Fruit fly (Drosophila melanogaster) whole organism, embryonic: ENCODE results near the gene CG13114.

Experiments used
- Bdp1 ChIP-seq: fragments of 200-800 bp; sonication (Bioruptor generic); optimal IDR thresholded peaks from 3 replicates; lab custom pipeline; 2016; ENCODE audit warnings: missing biosample characterization, missing genetic modification characterization
- CG10543 ChIP-seq: fragments of 200-800 bp; sonication (Bioruptor generic); optimal IDR thresholded peaks from 3 replicates; lab custom pipeline; 2017; ENCODE audit warnings: missing biosample characterization, mild to moderate bottlenecking, missing genetic modification characterization, moderate library complexity
- CG11398 ChIP-seq: fragments of 200-800 bp; sonication (Bioruptor generic); optimal IDR thresholded peaks from 2 replicates; lab custom pipeline; 2016; ENCODE audit warnings: missing biosample characterization, missing genetic modification characterization
- CG13123 ChIP-seq: fragments of 200-800 bp; sonication (Bioruptor generic); optimal IDR thresholded peaks from 2 replicates; lab custom pipeline; 2016; ENCODE audit warnings: missing biosample characterization, missing genetic modification characterization
- CG13624 ChIP-seq: fragments of 200-800 bp; sonication (Bioruptor generic); optimal IDR thresholded peaks from 2 replicates; lab custom pipeline; 2016; ENCODE audit warnings: missing biosample characterization, missing genetic modification characterization
- CG14667 ChIP-seq: fragments of 200-800 bp; sonication (Bioruptor generic); IDR thresholded peaks from 2 replicates; pipeline ENCODE4 v1.3.6; 2022; ENCODE audit warnings: missing biosample characterization, missing genetic modification characterization
- CG17328 ChIP-seq: fragments of 200-800 bp; sonication (Bioruptor generic); IDR thresholded peaks from 2 replicates; pipeline ENCODE4 v1.3.6; 2022; ENCODE audit warnings: missing biosample characterization, missing genetic modification characterization
- CG17568 ChIP-seq: fragments of 200-800 bp; sonication (Bioruptor generic); optimal IDR thresholded peaks from 2 replicates; lab custom pipeline; 2018; ENCODE audit warnings: missing biosample characterization, mild to moderate bottlenecking, missing genetic modification characterization, moderate library complexity
- CG17612 ChIP-seq: fragments of 200-800 bp; sonication (Bioruptor generic); IDR thresholded peaks from 2 replicates; pipeline ENCODE4 v1.3.6; 2022; ENCODE audit warnings: missing biosample characterization, missing genetic modification characterization
- CG18011 ChIP-seq: fragments of 200-800 bp; sonication (Bioruptor generic); optimal IDR thresholded peaks from 2 replicates; lab custom pipeline; 2017; ENCODE audit warnings: missing biosample characterization, missing genetic modification characterization, mild to moderate bottlenecking, moderate library complexity, missing genotype
- CG30403 ChIP-seq: fragments of 200-800 bp; sonication (Bioruptor generic); optimal IDR thresholded peaks from 3 replicates; lab custom pipeline; 2016; ENCODE audit warnings: missing biosample characterization, missing genetic modification characterization
- CG31441 ChIP-seq: fragments of 200-800 bp; sonication (Bioruptor generic); IDR thresholded peaks from 2 replicates; pipeline ENCODE4 v1.3.6; 2022; ENCODE audit warnings: missing biosample characterization, missing genetic modification characterization
- CG3281 ChIP-seq: fragments of 200-800 bp; sonication (Bioruptor generic); optimal IDR thresholded peaks from 3 replicates; lab custom pipeline; 2017; ENCODE audit warnings: missing biosample characterization, mild to moderate bottlenecking, missing genetic modification characterization
- CG3407 ChIP-seq: fragments of 200-800 bp; sonication (Bioruptor generic); optimal IDR thresholded peaks from 2 replicates; lab custom pipeline; 2018; ENCODE audit warnings: missing biosample characterization, mild to moderate bottlenecking, missing genetic modification characterization
- CG4617 ChIP-seq: fragments of 200-800 bp; sonication (Bioruptor generic); optimal IDR thresholded peaks from 3 replicates; lab custom pipeline; 2016; ENCODE audit warnings: missing biosample characterization, missing genetic modification characterization, borderline replicate concordance
- CG8388 ChIP-seq: fragments of 200-800 bp; sonication (Bioruptor generic); optimal IDR thresholded peaks from 2 replicates; lab custom pipeline; 2019; ENCODE audit warnings: missing biosample characterization, mild to moderate bottlenecking, missing genetic modification characterization, moderate library complexity
- CG8944 ChIP-seq: fragments of 200-800 bp; sonication (Bioruptor generic); optimal IDR thresholded peaks from 3 replicates; lab custom pipeline; 2016; ENCODE audit warnings: missing biosample characterization, missing genetic modification characterization
- CkIIα-i1 ChIP-seq: fragments of 200-800 bp; sonication (Bioruptor generic); IDR thresholded peaks from 2 replicates; pipeline ENCODE4 v1.3.6; 2022; ENCODE audit warnings: missing biosample characterization, missing genetic modification characterization
- GATAe ChIP-seq: fragments of 200-800 bp; sonication (Bioruptor generic); conservative IDR thresholded peaks from 2 replicates; pipeline ENCODE4 v1.3.6; 2022; ENCODE audit warnings: missing biosample characterization, missing genetic modification characterization
- H15 ChIP-seq: fragments of 200-800 bp; sonication (Bioruptor generic); IDR thresholded peaks from 3 replicates; pipeline ENCODE4 v1.3.6; 2022; ENCODE audit warnings: missing biosample characterization, missing genetic modification characterization
- HLH3B ChIP-seq: fragments of 200-800 bp; sonication (Bioruptor generic); IDR thresholded peaks from 2 replicates; pipeline ENCODE4 v1.3.6; 2022; ENCODE audit warnings: missing biosample characterization, missing genetic modification characterization
- Hr39 ChIP-seq: fragments of >200 bp; optimal IDR thresholded peaks from 2 replicates; lab custom pipeline; 2017
- Lpt ChIP-seq: fragments of >200 bp; optimal IDR thresholded peaks from 2 replicates; lab custom pipeline; 2018; ENCODE audit warnings: missing biosample characterization, missing genetic modification characterization
- Neu2 ChIP-seq: fragments of 200-800 bp; sonication (Bioruptor generic); optimal IDR thresholded peaks from 3 replicates; lab custom pipeline; 2016; ENCODE audit warnings: missing biosample characterization, missing genetic modification characterization, borderline replicate concordance
- Nf-YB ChIP-seq: fragments of 200-800 bp; sonication (Bioruptor generic); optimal IDR thresholded peaks from 3 replicates; lab custom pipeline; 2019; ENCODE audit warnings: missing biosample characterization, mild to moderate bottlenecking, missing genetic modification characterization, moderate library complexity
- Ptx1 ChIP-seq: fragments of 200-800 bp; sonication (Bioruptor generic); IDR thresholded peaks from 2 replicates; pipeline ENCODE4 v1.3.6; 2022; ENCODE audit warnings: missing biosample characterization, missing genetic modification characterization
- Rfx ChIP-seq: fragments of 200-800 bp; sonication (Bioruptor generic); IDR thresholded peaks from 2 replicates; pipeline ENCODE4 v1.3.6; 2022; ENCODE audit warnings: missing biosample characterization, missing genetic modification characterization
- Sry-β ChIP-seq: fragments of 200-800 bp; sonication (Bioruptor generic); optimal IDR thresholded peaks from 2 replicates; lab custom pipeline; 2018; ENCODE audit warnings: missing biosample characterization, mild to moderate bottlenecking, missing genetic modification characterization, moderate library complexity
- TFAM ChIP-seq: fragments of 200-800 bp; sonication (Bioruptor generic); optimal IDR thresholded peaks from 2 replicates; lab custom pipeline; 2017; ENCODE audit warnings: missing biosample characterization, missing genetic modification characterization, inconsistent platforms
- Xrp1 ChIP-seq: fragments of 200-800 bp; sonication (Bioruptor generic); IDR thresholded peaks from 2 replicates; pipeline ENCODE4 v1.3.6; 2022; ENCODE audit warnings: missing biosample characterization, missing genetic modification characterization
- amos ChIP-seq: fragments of 200-800 bp; sonication (Bioruptor generic); IDR thresholded peaks from 2 replicates; pipeline ENCODE4 v1.3.6; 2022; ENCODE audit warnings: missing biosample characterization, missing genetic modification characterization; ENCODE audit not compliant: partially characterized antibody
- aop ChIP-seq: fragments of 200-800 bp; sonication (Bioruptor generic); IDR thresholded peaks from 2 replicates; pipeline ENCODE4 v1.3.6; 2022; ENCODE audit warnings: missing biosample characterization, missing genetic modification characterization
- da ChIP-seq: fragments of 200-800 bp; sonication (Bioruptor generic); optimal IDR thresholded peaks from 2 replicates; lab custom pipeline; 2016; ENCODE audit warnings: missing biosample characterization, missing genetic modification characterization
- exex ChIP-seq: fragments of 200-800 bp; sonication (Bioruptor generic); optimal IDR thresholded peaks from 4 replicates; lab custom pipeline; 2018; ENCODE audit warnings: missing biosample characterization, mild to moderate bottlenecking, missing genetic modification characterization, moderate library complexity
- gce ChIP-seq: fragments of 200-800 bp; sonication (Bioruptor generic); IDR thresholded peaks from 3 replicates; pipeline ENCODE4 v1.3.6; 2022; ENCODE audit warnings: missing biosample characterization, missing genetic modification characterization
- grn ChIP-seq: fragments of 200-800 bp; sonication (Bioruptor generic); optimal IDR thresholded peaks from 3 replicates; lab custom pipeline; 2017; ENCODE audit warnings: missing biosample characterization, missing genetic modification characterization
- hb ChIP-seq: fragments of 200-800 bp; sonication (Bioruptor generic); IDR thresholded peaks from 3 replicates; pipeline ENCODE4 v1.3.6; 2022; ENCODE audit warnings: missing biosample characterization, missing genetic modification characterization; ENCODE audit not compliant: partially characterized antibody
- kni ChIP-seq: fragments of 200-800 bp; sonication (Bioruptor generic); optimal IDR thresholded peaks from 3 replicates; lab custom pipeline; 2017; ENCODE audit warnings: mild to moderate bottlenecking, missing biosample characterization, missing genetic modification reagents, missing genetic modification characterization
- lbe ChIP-seq: fragments of 200-800 bp; sonication (Bioruptor generic); optimal IDR thresholded peaks from 2 replicates; lab custom pipeline; 2016; ENCODE audit warnings: missing biosample characterization, mild to moderate bottlenecking, missing genetic modification characterization
- nerfin-2 ChIP-seq: fragments of 200-800 bp; sonication (Bioruptor generic); IDR thresholded peaks from 2 replicates; pipeline ENCODE4 v1.3.6; 2022; ENCODE audit warnings: missing biosample characterization, missing genetic modification characterization; ENCODE audit not compliant: partially characterized antibody
- org-1 ChIP-seq: fragments of 200-800 bp; sonication (Bioruptor generic); optimal IDR thresholded peaks from 2 replicates; lab custom pipeline; 2017; ENCODE audit warnings: missing biosample characterization, missing genetic modification characterization
- prd ChIP-seq, 3 experiments: fragments of >200 bp in 2 of 3; fragments of 200-800 bp in 1 of 3; sonication (Bioruptor generic) in 1 of 3; optimal IDR thresholded peaks in 2 of 3; IDR thresholded peaks in 1 of 3; 2 replicates in 2 of 3; 3 replicates in 1 of 3; pipeline versions ENCODE4 v1.3.6 to Lab custom; 2017 to 2022; ENCODE audit warnings: missing biosample characterization in 1 of 3, missing genetic modification characterization in 1 of 3
- so ChIP-seq: fragments of 200-800 bp; sonication (Bioruptor generic); IDR thresholded peaks from 3 replicates; pipeline ENCODE4 v1.3.6; 2022; ENCODE audit warnings: missing biosample characterization, missing genetic modification characterization
- sqz ChIP-seq: fragments of 200-800 bp; sonication (Bioruptor generic); optimal IDR thresholded peaks from 3 replicates; lab custom pipeline; 2018; ENCODE audit warnings: missing biosample characterization, mild to moderate bottlenecking, missing genetic modification characterization
- stc ChIP-seq: fragments of 200-800 bp; sonication (Bioruptor generic); IDR thresholded peaks from 2 replicates; pipeline ENCODE4 v1.3.6; 2022; ENCODE audit warnings: missing biosample characterization, missing genetic modification characterization
- trh ChIP-seq: fragments of 200-800 bp; sonication (Bioruptor generic); optimal IDR thresholded peaks from 2 replicates; lab custom pipeline; 2016; ENCODE audit warnings: missing biosample characterization, missing genetic modification characterization
- unc-4 ChIP-seq: fragments of 200-800 bp; sonication (Bioruptor generic); IDR thresholded peaks from 2 replicates; pipeline ENCODE4 v1.3.6; 2022; ENCODE audit warnings: missing biosample characterization, missing genetic modification characterization; ENCODE audit not compliant: partially characterized antibody
- unpg ChIP-seq: fragments of 200-800 bp; sonication (Bioruptor generic); optimal IDR thresholded peaks from 3 replicates; lab custom pipeline; 2018; ENCODE audit warnings: missing biosample characterization, mild to moderate bottlenecking, missing genetic modification characterization, moderate library complexity

The CG13114 gene

dm6 chr2L:9569588-9570434 is 24.2 kb downstream of the CG13114 start (continued):
- TF ChIP-seq CG10543 (GFP tag; lab: Kevin White, UChicago) (peak; percentile 96), trh (peak; percentile 87), Rfx (GFP tag; lab: Robert Waterston, UW) (peak; percentile 92), CG18011 (GFP tag; lab: Kevin White, UChicago) (peak; percentile 79), CG8388 (peak; percentile 93), Ptx1 (peak; percentile 93), so (GFP tag; lab: Robert Waterston, UW) (peak; percentile 95), sqz (GFP tag; lab: Kevin White, UChicago) (peak; percentile 95), CkIIα-i1 (GFP tag; lab: Robert Waterston, UW) (peak; percentile 48; the same call in 1 of the 2 replicates), kni (GFP tag; lab: Kevin White, UChicago) (peak; percentile 42), prd (optimal IDR thresholded peaks at IDR 0.05; lab: Kevin White, UChicago) (no peak), prd (GFP tag; IDR thresholded peaks at IDR 0.05; lab: Robert Waterston, UW) (peak; percentile 93), GATAe (GFP tag; lab: Robert Waterston, UW) (peak; percentile 48; the same call in 1 of the 2 replicates), CG30403 (GFP tag; lab: Kevin White, UChicago) (peak; percentile 98), Neu2 (GFP tag; lab: Kevin White, UChicago) (no peak), CG4617 (GFP tag; lab: Kevin White, UChicago) (peak; percentile 66), Sry-β (GFP tag; lab: Kevin White, UChicago) (peak; percentile 48), gce (GFP tag; lab: Robert Waterston, UW) (peak; percentile 64; the same call in 2 of the 3 replicates), CG13624 (GFP tag; lab: Kevin White, UChicago) (peak; percentile 89), Lpt (GFP tag; lab: Kevin White, UChicago) (no peak), aop (GFP tag; lab: Robert Waterston, UW) (no peak), CG17328 (GFP tag; lab: Robert Waterston, UW) (peak; percentile 88), HLH3B (GFP tag; lab: Robert Waterston, UW) (peak; percentile 91), CG3407 (peak; percentile 88), TFAM (GFP tag; lab: Kevin White, UChicago) (peak; percentile 84), unpg (GFP tag; lab: Kevin White, UChicago) (peak; percentile 96), CG3281 (peak; percentile 98), lbe (peak; percentile 94), hb (peak; percentile 49; the same call in 1 of the 3 replicates), Hr39 (lab: Kevin White, UChicago) (no peak), Xrp1 (peak; percentile 93), CG17612 (GFP tag; lab: Robert Waterston, UW) (peak; percentile 71; the same call in 1 of the 2 replicates), stc (peak; percentile 90), exex (tag; lab: Kevin White, UChicago) (peak; percentile 84), CG13123 (GFP tag; lab: Kevin White, UChicago) (peak; percentile 84), H15 (GFP tag; lab: Robert Waterston, UW) (peak; percentile 82), grn (GFP tag; lab: Kevin White, UChicago) (peak; percentile 64), CG17568 (peak; percentile 92), Nf-YB (GFP tag; lab: Kevin White, UChicago) (peak; percentile 87), org-1 (GFP tag; lab: Kevin White, UChicago) (peak; percentile 97), CG11398 (GFP tag; lab: Kevin White, UChicago) (peak; percentile 38), CG8944 (GFP tag; lab: Kevin White, UChicago) (peak; percentile 73), CG31441 (peak; percentile 99), da (GFP tag; lab: Kevin White, UChicago) (peak; percentile 21), nerfin-2 (GFP tag; lab: Robert Waterston, UW) (no peak), Bdp1 (GFP tag; lab: Kevin White, UChicago) (peak; percentile 78), CG14667 (GFP tag; lab: Robert Waterston, UW) (peak; percentile 68), unc-4 (GFP tag; lab: Robert Waterston, UW) (no peak; the same call in 1 of the 2 replicates), amos (GFP tag; lab: Robert Waterston, UW) (peak; percentile 31; the same call in 1 of the 2 replicates)
